Fruit fly (Drosophila melanogaster): ENCODE results near the gene CG13101.

Gene CG13101

DNA sequence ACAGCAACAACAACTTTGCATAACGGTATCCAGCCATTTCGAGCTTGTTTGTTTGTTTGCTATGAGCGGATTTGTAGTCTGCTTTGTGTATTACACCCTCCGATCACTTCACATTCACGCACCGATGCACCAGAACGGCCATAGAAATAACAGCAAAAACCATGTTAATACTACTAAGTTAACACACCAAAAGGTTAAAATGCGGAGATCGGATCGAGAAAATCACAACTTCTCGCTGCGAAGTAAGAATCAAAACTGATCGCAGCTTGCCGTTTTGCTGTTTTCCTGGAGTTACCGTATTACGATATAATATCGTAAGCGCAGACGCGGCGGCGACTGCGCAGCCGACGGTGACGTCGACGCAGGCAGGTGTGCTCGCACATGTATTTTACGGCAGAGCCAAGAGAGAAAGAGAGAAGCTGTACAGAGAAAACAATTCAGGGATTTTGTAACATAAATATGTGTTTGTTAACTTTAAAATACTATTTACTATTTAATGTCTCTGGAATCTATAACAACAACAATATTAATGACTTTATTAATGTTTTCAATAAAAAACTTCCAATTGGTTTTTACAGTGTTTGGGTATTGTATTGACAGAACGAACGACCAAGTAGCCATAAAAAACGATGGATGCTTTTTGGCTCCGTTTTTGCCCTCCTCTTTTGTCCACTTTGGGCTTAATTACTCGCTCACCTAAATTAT lies at the start of gene CG13101 (continued):
- TF ChIP-seq CG2889 (GFP tag; IDR thresholded peaks at IDR 0.05) (peak; percentile 88), CG3407 (GFP tag; optimal IDR thresholded peaks at IDR 0.05) (peak; percentile 87), sc (optimal IDR thresholded peaks at IDR 0.05) (no peak), sc (GFP tag; optimal IDR thresholded peaks at IDR 0.05) (peak; percentile 85), CG12155 (GFP tag; optimal IDR thresholded peaks at IDR 0.05) (peak; percentile 88), crp (GFP tag; optimal IDR thresholded peaks at IDR 0.05) (peak in 1 of 2 experiments; percentile 38), Hr39 (optimal IDR thresholded peaks at IDR 0.05) (no peak), chn (GFP tag; optimal IDR thresholded peaks at IDR 0.05) (peak; percentile 83), CG1024 (GFP tag; IDR thresholded peaks at IDR 0.05) (peak; percentile 82), row (GFP tag; IDR thresholded peaks at IDR 0.05) (peak; percentile 96), Elba2 (GFP tag; optimal IDR thresholded peaks at IDR 0.05) (peak; percentile 41), tx (GFP tag; optimal IDR thresholded peaks at IDR 0.05) (peak; percentile 61), gro (GFP tag; optimal IDR thresholded peaks at IDR 0.05) (peak; percentile 81), tin (GFP tag; optimal IDR thresholded peaks at IDR 0.05) (peak; percentile 88), CG10366 (GFP tag; IDR thresholded peaks at IDR 0.05) (peak; percentile 92), z (GFP tag; IDR thresholded peaks at IDR 0.05) (peak; percentile 70; the same call in 2 of the 3 replicates), gcm (GFP tag; optimal IDR thresholded peaks at IDR 0.05) (peak; percentile 92), dmrt11E (tag; optimal IDR thresholded peaks at IDR 0.05) (peak; percentile 91), jigr1 (GFP tag; IDR thresholded peaks at IDR 0.05) (peak; percentile 77), CG16779 (GFP tag; IDR thresholded peaks at IDR 0.05) (peak; percentile 85; the same call in 1 of the 2 replicates), kni (GFP tag; optimal IDR thresholded peaks at IDR 0.05) (no peak), grn (GFP tag; optimal IDR thresholded peaks at IDR 0.05) (peak; percentile 54), CG30431 (GFP tag; optimal IDR thresholded peaks at IDR 0.05) (peak; percentile 70), CG31365 (tag; optimal IDR thresholded peaks at IDR 0.05) (peak; percentile 63), CG2129 (GFP tag; IDR thresholded peaks at IDR 0.05; ENCODE audit: partially characterized antibody) (no peak), CG1529 (GFP tag; optimal IDR thresholded peaks at IDR 0.05) (peak; percentile 81), Gug (GFP tag; IDR thresholded peaks at IDR 0.05) (peak; percentile 67; the same call in 3 of the 4 replicates), CG32532 (GFP tag; IDR thresholded peaks at IDR 0.05) (peak; percentile 97), CG3163 (GFP tag; optimal IDR thresholded peaks at IDR 0.05) (peak; percentile 69), cwo (GFP tag; optimal IDR thresholded peaks at IDR 0.05) (peak; percentile 89), Deaf1 (tag; optimal IDR thresholded peaks at IDR 0.05) (peak; percentile 82), Bteb2 (GFP tag; optimal IDR thresholded peaks at IDR 0.05) (peak; percentile 91), rib (GFP tag; IDR thresholded peaks at IDR 0.05) (peak; percentile 93), abd-A (tag; optimal IDR thresholded peaks at IDR 0.05) (peak; percentile 24), Dref (GFP tag; IDR thresholded peaks at IDR 0.05) (no peak), CG12659 (GFP tag; optimal IDR thresholded peaks at IDR 0.05) (peak; percentile 94), CG8281 (tag; optimal IDR thresholded peaks at IDR 0.05) (peak; percentile 87), D (optimal IDR thresholded peaks at IDR 0.05) (no peak), D (GFP tag; optimal IDR thresholded peaks at IDR 0.05) (peak; percentile 89), fd102C (GFP tag; optimal IDR thresholded peaks at IDR 0.05) (peak; percentile 45), dan (GFP tag; IDR thresholded peaks at IDR 0.05) (0 out of 2 replicates have a peak, but pooled peaks have one; percentile 36), ase (GFP tag; IDR thresholded peaks at IDR 0.05) (peak; percentile 92), zen (tag; optimal IDR thresholded peaks at IDR 0.05) (peak; percentile 89), H15 (GFP tag; IDR thresholded peaks at IDR 0.05) (peak; percentile 89), Dip2 (GFP tag; IDR thresholded peaks at IDR 0.05) (no peak), CG3838 (GFP tag; optimal IDR thresholded peaks at IDR 0.05) (peak; percentile 65), fu2 (GFP tag; optimal IDR thresholded peaks at IDR 0.05) (peak; percentile 63), Aef1 (GFP tag; IDR thresholded peaks at IDR 0.05) (peak; percentile 82), CG17186 (GFP tag; optimal IDR thresholded peaks at IDR 0.05) (no peak), eyg (GFP tag; optimal IDR thresholded peaks at IDR 0.05) (peak; percentile 72), al (GFP tag; IDR thresholded peaks at IDR 0.05) (peak; percentile 89)
